Worm (Caenorhabditis elegans) whole organism, late embryonic: ENCODE results near the gene mac-1.

ENCODE experiments used
- C08G9.2 ChIP-seq: sonication (generic microtip); optimal IDR thresholded peaks from 2 replicates; lab custom pipeline; 2016; ENCODE audit warnings: mild to moderate bottlenecking, missing genetic modification characterization, moderate library complexity, missing compliant biosample characterization
- C38D4.7 ChIP-seq: fragments of 200-800 bp; sonication (Bioruptor generic); optimal IDR thresholded peaks from 2 replicates; lab custom pipeline; 2018; ENCODE audit warnings: mild to moderate bottlenecking, missing genetic modification characterization, moderate library complexity, missing compliant biosample characterization
- F13H6.1 ChIP-seq: sonication (generic microtip); optimal IDR thresholded peaks from 2 replicates; lab custom pipeline; 2016; ENCODE audit warnings: missing genetic modification characterization, missing compliant biosample characterization
- ahr-1 ChIP-seq: sonication (generic microtip); optimal IDR thresholded peaks from 2 replicates; lab custom pipeline; 2016; ENCODE audit warnings: missing genetic modification characterization, missing compliant biosample characterization
- ama-1 ChIP-seq: fragments of 150-350 bp; optimal IDR thresholded peaks from 2 replicates; lab custom pipeline; 2014
- ceh-14 ChIP-seq: sonication (generic microtip); optimal IDR thresholded peaks from 2 replicates; lab custom pipeline; 2016; ENCODE audit warnings: missing genotype, missing genetic modification characterization, missing compliant biosample characterization
- ceh-19 ChIP-seq: fragments of 200-800 bp; sonication (Bioruptor generic); optimal IDR thresholded peaks from 2 replicates; lab custom pipeline; 2018; ENCODE audit warnings: mild to moderate bottlenecking, missing genetic modification characterization, missing compliant biosample characterization
- ceh-22 ChIP-seq: sonication (generic microtip); optimal IDR thresholded peaks from 2 replicates; lab custom pipeline; 2017; ENCODE audit warnings: missing biosample characterization, missing genetic modification characterization
- ceh-24 ChIP-seq: sonication (generic microtip); optimal IDR thresholded peaks from 2 replicates; lab custom pipeline; 2016; ENCODE audit warnings: mild to moderate bottlenecking, missing genetic modification characterization, missing compliant biosample characterization
- ceh-30 ChIP-seq: fragments of 150-350 bp; optimal IDR thresholded peaks from 2 replicates; lab custom pipeline; 2014; ENCODE audit warnings: missing biosample characterization, missing genetic modification characterization
- ceh-45 ChIP-seq: fragments of 200-800 bp; sonication (Bioruptor generic); IDR thresholded peaks from 2 replicates; pipeline ENCODE4 v1.3.6; 2022; ENCODE audit warnings: missing genetic modification reagents, missing genetic modification characterization, missing compliant biosample characterization
- ceh-48 ChIP-seq: sonication (generic microtip); optimal IDR thresholded peaks from 2 replicates; lab custom pipeline; 2016; ENCODE audit warnings: missing genetic modification characterization, inconsistent platforms, missing compliant biosample characterization
- ceh-6 ChIP-seq: fragments of 200-800 bp; sonication (Bioruptor generic); optimal IDR thresholded peaks from 2 replicates; lab custom pipeline; 2018; ENCODE audit warnings: mild to moderate bottlenecking, missing genetic modification characterization, missing compliant biosample characterization
- ceh-9 ChIP-seq: sonication (generic microtip); optimal IDR thresholded peaks from 2 replicates; lab custom pipeline; 2016; ENCODE audit warnings: mild to moderate bottlenecking, missing genetic modification characterization, inconsistent platforms, missing compliant biosample characterization
- elt-2 ChIP-seq: sonication (generic microtip); optimal IDR thresholded peaks from 2 replicates; lab custom pipeline; 2016; ENCODE audit warnings: missing genetic modification reagents, missing genetic modification characterization, missing compliant biosample characterization
- eyg-1 ChIP-seq: sonication (generic microtip); optimal IDR thresholded peaks from 2 replicates; lab custom pipeline; 2016; ENCODE audit warnings: missing genotype, missing genetic modification characterization, missing compliant biosample characterization
- fkh-10 ChIP-seq: fragments of 150-350 bp; optimal IDR thresholded peaks from 2 replicates; lab custom pipeline; 2014; ENCODE audit warnings: missing biosample characterization, missing genetic modification reagents, missing genetic modification characterization
- gmeb-2 ChIP-seq: sonication (generic microtip); optimal IDR thresholded peaks from 2 replicates; lab custom pipeline; 2016; ENCODE audit warnings: missing genetic modification characterization, inconsistent platforms, missing compliant biosample characterization
- hlh-13 ChIP-seq: fragments of 200-800 bp; sonication (Bioruptor generic); optimal IDR thresholded peaks from 2 replicates; lab custom pipeline; 2018; ENCODE audit warnings: mild to moderate bottlenecking, missing genetic modification characterization, missing compliant biosample characterization
- hlh-30 ChIP-seq: sonication (generic microtip); optimal IDR thresholded peaks from 2 replicates; lab custom pipeline; 2017; ENCODE audit warnings: antibody characterized with exemption, missing genetic modification characterization, missing compliant biosample characterization; ENCODE audit not compliant: insufficient read depth
- hlh-8 ChIP-seq: sonication (generic microtip); optimal IDR thresholded peaks from 2 replicates; lab custom pipeline; 2016; ENCODE audit warnings: missing genotype, missing genetic modification characterization, missing compliant biosample characterization
- lim-6 ChIP-seq: sonication (generic microtip); optimal IDR thresholded peaks from 2 replicates; lab custom pipeline; 2016; ENCODE audit warnings: missing genetic modification characterization, missing compliant biosample characterization
- lin-11 ChIP-seq: fragments of 200-800 bp; sonication (Bioruptor generic); optimal IDR thresholded peaks from 2 replicates; lab custom pipeline; 2018; ENCODE audit warnings: mild to moderate bottlenecking, missing genetic modification characterization, missing compliant biosample characterization
- mec-3 ChIP-seq: sonication (generic microtip); optimal IDR thresholded peaks from 2 replicates; lab custom pipeline; 2016; ENCODE audit warnings: borderline replicate concordance, missing genetic modification characterization, missing compliant biosample characterization
- nhr-232 ChIP-seq: sonication (generic microtip); optimal IDR thresholded peaks from 2 replicates; lab custom pipeline; 2016; ENCODE audit warnings: missing genetic modification characterization, missing compliant biosample characterization
- odd-2 ChIP-seq: sonication (generic microtip); optimal IDR thresholded peaks from 2 replicates; lab custom pipeline; 2017; ENCODE audit warnings: antibody characterized with exemption, mild to moderate bottlenecking, missing genetic modification characterization, missing compliant biosample characterization
- pha-4 ChIP-seq: fragments of 150-350 bp; optimal IDR thresholded peaks from 2 replicates; lab custom pipeline; 2018; ENCODE audit warnings: missing biosample characterization, missing genetic modification reagents, missing genetic modification characterization
- pqm-1 ChIP-seq: sonication (generic microtip); optimal IDR thresholded peaks from 2 replicates; lab custom pipeline; 2016; ENCODE audit warnings: missing genetic modification characterization, missing compliant biosample characterization
- rnt-1 ChIP-seq: sonication (generic microtip); optimal IDR thresholded peaks from 2 replicates; lab custom pipeline; 2016; ENCODE audit warnings: missing genetic modification characterization, missing compliant biosample characterization
- sox-2 ChIP-seq: fragments of 200-800 bp; sonication (Bioruptor generic); IDR thresholded peaks from 2 replicates; pipeline ENCODE4 v1.3.6; 2022; ENCODE audit warnings: missing genetic modification reagents, missing genetic modification characterization, missing compliant biosample characterization
- tbx-7 ChIP-seq: sonication (generic microtip); optimal IDR thresholded peaks from 2 replicates; lab custom pipeline; 2016; ENCODE audit warnings: missing genotype, missing genetic modification characterization, missing compliant biosample characterization
- ttx-3 ChIP-seq: sonication (generic microtip); optimal IDR thresholded peaks from 2 replicates; lab custom pipeline; 2016; ENCODE audit warnings: missing genetic modification reagents, missing genetic modification characterization, missing compliant biosample characterization
- unc-42 ChIP-seq: sonication (generic microtip); optimal IDR thresholded peaks from 2 replicates; lab custom pipeline; 2016; ENCODE audit warnings: missing genotype, missing genetic modification characterization, missing compliant biosample characterization
- unc-55 ChIP-seq: sonication (generic microtip); optimal IDR thresholded peaks from 2 replicates; lab custom pipeline; 2017; ENCODE audit warnings: missing biosample characterization, missing genetic modification reagents, missing genetic modification characterization
- zip-5 ChIP-seq: sonication (generic microtip); optimal IDR thresholded peaks from 2 replicates; lab custom pipeline; 2016; ENCODE audit warnings: missing genetic modification characterization, missing compliant biosample characterization
- ztf-16 ChIP-seq: sonication (generic microtip); optimal IDR thresholded peaks from 2 replicates; lab custom pipeline; 2017; ENCODE audit warnings: missing genetic modification characterization, missing compliant biosample characterization

Gene mac-1

ce11 chrII:13299166-13299805 is 21.4 kb downstream of the mac-1 start:
- no peak for TF ChIP-seq pha-4
- peak; percentile 89 for TF ChIP-seq elt-2 (tag; lab: Kevin White, UChicago)

- peak; percentile 72 for TF ChIP-seq pqm-1
- peak; percentile 15 for TF ChIP-seq hlh-30 (tag; lab: Kevin White, UChicago)
- TF ChIP-seq ceh-24, result no peak
- peak; percentile 93 for TF ChIP-seq elt-2 (tag; lab: Kevin White, UChicago)
These were observed 22.2 kb downstream of the mac-1 start for ce11 chrII:13298534-13298933.

- TF ChIP-seq ceh-14 (tag; lab: Kevin White, UChicago) (no peak), unc-42 (tag; lab: Kevin White, UChicago) (no peak), ceh-22 (tag; lab: Kevin White, UChicago) (no peak), lim-6 (tag; lab: Kevin White, UChicago) (no peak), ceh-6 (GFP tag; lab: Kevin White, UChicago) (no peak), zip-5 (no peak), C38D4.7 (no peak), ceh-45 (GFP tag; lab: Robert Waterston, UW) (no peak), ceh-9 (tag; lab: Kevin White, UChicago) (no peak), hlh-13 (GFP tag; lab: Kevin White, UChicago) (no peak)
- TF ChIP-seq, all 69 proteins: peak for 0
These were observed 22.8 kb downstream of the mac-1 start for ce11 chrII:13297935-13298334.

- no peak for TF ChIP-seq unc-55
These were observed 23.4 kb downstream of the mac-1 start for ce11 chrII:13297283-13297682.

ce11 chrII:13293502-13293901 is 27.2 kb downstream of the mac-1 start:
- TF ChIP-seq ceh-24 (no peak), eyg-1 (no peak), ceh-30 (no peak), ttx-3 (tag; lab: Kevin White, UChicago) (no peak), hlh-8 (tag; lab: Kevin White, UChicago) (no peak), nhr-232 (tag; lab: Kevin White, UChicago) (no peak), fkh-10 (GFP tag; lab: Kevin White, UChicago) (no peak), C08G9.2 (tag; lab: Kevin White, UChicago) (no peak), rnt-1 (tag; lab: Kevin White, UChicago) (no peak), odd-2 (tag; lab: Kevin White, UChicago) (no peak), ceh-45 (GFP tag; lab: Robert Waterston, UW) (no peak), lin-11 (tag; lab: Kevin White, UChicago) (no peak), sox-2 (GFP tag; lab: Robert Waterston, UW) (no peak), tbx-7 (tag; lab: Kevin White, UChicago) (no peak), hlh-13 (GFP tag; lab: Kevin White, UChicago) (no peak)
- TF ChIP-seq, all 69 proteins: peak for 0

ce11 chrII:13292913-13293312 is 27.8 kb downstream of the mac-1 start:
- TF ChIP-seq mec-3 (tag; lab: Kevin White, UChicago) (no peak), ceh-22 (tag; lab: Kevin White, UChicago) (no peak), ceh-19 (GFP tag; lab: Kevin White, UChicago) (no peak), F13H6.1 (tag; lab: Kevin White, UChicago) (no peak), ceh-6 (GFP tag; lab: Kevin White, UChicago) (no peak), eyg-1 (no peak), C08G9.2 (tag; lab: Kevin White, UChicago) (no peak), hlh-13 (GFP tag; lab: Kevin White, UChicago) (no peak), sox-2 (GFP tag; lab: Robert Waterston, UW) (no peak), ceh-9 (tag; lab: Kevin White, UChicago) (no peak), gmeb-2 (tag; lab: Kevin White, UChicago) (no peak), ceh-45 (GFP tag; lab: Robert Waterston, UW) (no peak), hlh-30 (tag; lab: Kevin White, UChicago) (no peak), ahr-1 (tag; lab: Kevin White, UChicago) (no peak), ttx-3 (tag; lab: Kevin White, UChicago) (no peak), ceh-48 (tag; lab: Kevin White, UChicago) (no peak), ama-1 (no peak), ztf-16 (tag; lab: Kevin White, UChicago) (no peak)
